Worm (Caenorhabditis elegans) whole organism, L3 larva: Measurements from ENCODE around the gene tmed-10.

Source experiments
- ZK546.5 ChIP-seq: sonication (generic microtip); optimal IDR thresholded peaks from 2 replicates; lab custom pipeline; 2017; ENCODE audit warnings: missing biosample characterization, missing genetic modification characterization
- aly-2 ChIP-seq: fragments of 150-350 bp; optimal IDR thresholded peaks from 2 replicates; lab custom pipeline; 2014; ENCODE audit warnings: missing biosample characterization, missing genetic modification characterization
- ama-1 ChIP-seq: fragments of 150-350 bp; optimal IDR thresholded peaks from 2 replicates; lab custom pipeline; 2018
- ceh-16 ChIP-seq: sonication (generic microtip); optimal IDR thresholded peaks from 2 replicates; lab custom pipeline; 2017; ENCODE audit warnings: missing biosample characterization, missing genetic modification characterization
- ceh-28 ChIP-seq: fragments of 150-350 bp; optimal IDR thresholded peaks from 2 replicates; lab custom pipeline; 2014; ENCODE audit warnings: missing biosample characterization, missing genetic modification reagents, missing genetic modification characterization
- ceh-9 ChIP-seq: sonication (generic microtip); optimal IDR thresholded peaks from 2 replicates; lab custom pipeline; 2018; ENCODE audit warnings: missing biosample characterization, missing genetic modification characterization
- daf-12 ChIP-seq: fragments of 150-350 bp; optimal IDR thresholded peaks from 2 replicates; lab custom pipeline; 2014; ENCODE audit warnings: missing biosample characterization, missing genetic modification reagents, missing genetic modification characterization
- egl-27 ChIP-seq: sonication (generic microtip); optimal IDR thresholded peaks from 4 replicates; lab custom pipeline; 2017; ENCODE audit warnings: missing biosample characterization, missing genetic modification reagents, missing genetic modification characterization
- egl-5 ChIP-seq: fragments of 150-350 bp; optimal IDR thresholded peaks from 2 replicates; lab custom pipeline; 2017; ENCODE audit warnings: missing biosample characterization, missing genetic modification reagents, missing genetic modification characterization, inconsistent platforms
- elt-1 ChIP-seq: fragments of 150-350 bp; optimal IDR thresholded peaks from 2 replicates; lab custom pipeline; 2014; ENCODE audit warnings: missing biosample characterization, missing genetic modification characterization
- elt-2 ChIP-seq: sonication (generic microtip); optimal IDR thresholded peaks from 2 replicates; lab custom pipeline; 2016; ENCODE audit warnings: missing genetic modification reagents, mild to moderate bottlenecking, missing genetic modification characterization, missing compliant biosample characterization
- eor-1 ChIP-seq, 2 experiments: fragments of 150-350 bp; optimal IDR thresholded peaks; 2 replicates each; lab custom pipeline; 2014 to 2018; ENCODE audit warnings: missing biosample characterization in 2 of 2, missing genetic modification characterization in 2 of 2
- fkh-10 ChIP-seq: sonication (generic microtip); optimal IDR thresholded peaks from 2 replicates; lab custom pipeline; 2017; ENCODE audit warnings: missing biosample characterization, missing genetic modification reagents, missing genetic modification characterization
- fos-1 ChIP-seq: fragments of 150-350 bp; optimal IDR thresholded peaks from 2 replicates; lab custom pipeline; 2014; ENCODE audit warnings: missing biosample characterization, missing genetic modification characterization
- hmg-11 ChIP-seq: sonication (generic microtip); optimal IDR thresholded peaks from 2 replicates; lab custom pipeline; 2016; ENCODE audit warnings: missing genetic modification characterization, missing compliant biosample characterization
- jun-1 ChIP-seq: fragments of 150-350 bp; optimal IDR thresholded peaks from 2 replicates; lab custom pipeline; 2014; ENCODE audit warnings: missing biosample characterization, missing genetic modification reagents, missing genetic modification characterization
- lin-15B ChIP-seq: fragments of 150-350 bp; optimal IDR thresholded peaks from 2 replicates; lab custom pipeline; 2014; ENCODE audit warnings: missing biosample characterization, missing genetic modification characterization
- lin-39 ChIP-seq: fragments of 150-350 bp; optimal IDR thresholded peaks from 2 replicates; lab custom pipeline; 2018; ENCODE audit warnings: missing biosample characterization, missing genetic modification reagents, missing genetic modification characterization
- mdl-1 ChIP-seq: fragments of 150-350 bp; optimal IDR thresholded peaks from 2 replicates; lab custom pipeline; 2014; ENCODE audit warnings: missing biosample characterization, missing genetic modification characterization
- mml-1 ChIP-seq: fragments of 150-350 bp; sonication (generic microtip); optimal IDR thresholded peaks from 3 replicates; lab custom pipeline; 2014; ENCODE audit warnings: missing biosample characterization, missing genetic modification characterization
- nfya-1 ChIP-seq: sonication (generic microtip); optimal IDR thresholded peaks from 2 replicates; lab custom pipeline; 2017; ENCODE audit warnings: missing genetic modification characterization, mild to moderate bottlenecking, missing compliant biosample characterization, antibody characterized with exemption, moderate library complexity; ENCODE audit not compliant: insufficient read depth
- nhr-11 ChIP-seq: fragments of 150-350 bp; optimal IDR thresholded peaks from 2 replicates; lab custom pipeline; 2014; ENCODE audit warnings: missing biosample characterization, missing genetic modification characterization
- nhr-12 ChIP-seq: fragments of 150-350 bp; optimal IDR thresholded peaks from 2 replicates; lab custom pipeline; 2014; ENCODE audit warnings: missing biosample characterization, missing genetic modification characterization
- nhr-23 ChIP-seq: fragments of 150-350 bp; optimal IDR thresholded peaks from 2 replicates; lab custom pipeline; 2014; ENCODE audit warnings: missing biosample characterization, missing genetic modification reagents, missing genetic modification characterization
- nhr-237 ChIP-seq: fragments of 150-350 bp; optimal IDR thresholded peaks from 2 replicates; lab custom pipeline; 2014; ENCODE audit warnings: missing biosample characterization, missing genetic modification characterization
- nhr-28 ChIP-seq: fragments of 150-350 bp; optimal IDR thresholded peaks from 2 replicates; lab custom pipeline; 2014; ENCODE audit warnings: missing biosample characterization, missing genetic modification characterization
- nhr-43 ChIP-seq: sonication (generic microtip); optimal IDR thresholded peaks from 2 replicates; lab custom pipeline; 2016; ENCODE audit warnings: mild to moderate bottlenecking, missing genetic modification characterization, missing compliant biosample characterization; ENCODE audit not compliant: poor library complexity, severe bottlenecking
- nhr-67 ChIP-seq: fragments of 150-350 bp; optimal IDR thresholded peaks from 2 replicates; lab custom pipeline; 2014; ENCODE audit warnings: missing biosample characterization, missing genetic modification characterization
- nhr-76 ChIP-seq: fragments of 150-350 bp; sonication (generic microtip); optimal IDR thresholded peaks from 5 replicates; lab custom pipeline; 2014; ENCODE audit warnings: missing biosample characterization, missing genetic modification characterization
- nhr-77 ChIP-seq: fragments of 150-350 bp; optimal IDR thresholded peaks from 2 replicates; lab custom pipeline; 2014; ENCODE audit warnings: missing biosample characterization, missing genetic modification characterization
- pqm-1 ChIP-seq: fragments of 150-350 bp; optimal IDR thresholded peaks from 2 replicates; lab custom pipeline; 2017; ENCODE audit warnings: missing biosample characterization, missing genetic modification characterization, inconsistent platforms
- sea-2 ChIP-seq: fragments of 150-350 bp; sonication (generic microtip); optimal IDR thresholded peaks from 4 replicates; lab custom pipeline; 2014; ENCODE audit warnings: missing biosample characterization, missing genetic modification reagents, missing genetic modification characterization

The tmed-10 gene

ce11 chrV:11354264-11354663 is 27.5 kb upstream of the tmed-10 start:
- no peak for TF ChIP-seq ceh-16 (tag; lab: Kevin White, UChicago)
- no peak for TF ChIP-seq mml-1 (tag; lab: Kevin White, UChicago)
- TF ChIP-seq nhr-28 (tag; lab: Kevin White, UChicago) = no peak
- TF ChIP-seq ama-1 (lab: Kevin White, UChicago) = no peak
- no peak for TF ChIP-seq fos-1
- no peak for TF ChIP-seq hmg-11 (tag; lab: Kevin White, UChicago)
- TF ChIP-seq nhr-23 (tag; lab: Kevin White, UChicago) = no peak
- no peak for TF ChIP-seq sea-2 (GFP tag; lab: Kevin White, UChicago)
- no peak for TF ChIP-seq eor-1 (tag; optimal IDR thresholded peaks at IDR 0.05; lab: Kevin White, UChicago)
- TF ChIP-seq, all 47 proteins: peak for 0

ce11 chrV:11352893-11353292 is 26.1 kb upstream of the tmed-10 start, which contains the start of gene npr-25:
TSS of gene npr-25 (minus strand) at chrV:11352993.
- no peak for TF ChIP-seq elt-1 (tag; lab: Kevin White, UChicago)
- TF ChIP-seq mml-1 (tag; lab: Kevin White, UChicago) = no peak
- no peak for TF ChIP-seq elt-2
- TF ChIP-seq fkh-10 (GFP tag; lab: Kevin White, UChicago) = no peak
- TF ChIP-seq nhr-12 = no peak
- TF ChIP-seq ceh-9 (tag; lab: Kevin White, UChicago) = no peak
- no peak for TF ChIP-seq ZK546.5 (tag; lab: Kevin White, UChicago)

- TF ChIP-seq aly-2 (tag; lab: Kevin White, UChicago) (no peak), fkh-10 (GFP tag; lab: Kevin White, UChicago) (peak; percentile 35)
These were observed 24.5 kb upstream of the tmed-10 start for ce11 chrV:11351263-11351662.

- TF ChIP-seq ceh-16 (tag; lab: Kevin White, UChicago) (no peak), hmg-11 (tag; lab: Kevin White, UChicago) (no peak), nhr-43 (peak; percentile 30)
These were observed 20.1 kb upstream of the tmed-10 start, which contains the start of gene grl-7 for ce11 chrV:11346912-11347311. TSS of gene grl-7 (minus strand) at chrV:11347012.

DNA sequence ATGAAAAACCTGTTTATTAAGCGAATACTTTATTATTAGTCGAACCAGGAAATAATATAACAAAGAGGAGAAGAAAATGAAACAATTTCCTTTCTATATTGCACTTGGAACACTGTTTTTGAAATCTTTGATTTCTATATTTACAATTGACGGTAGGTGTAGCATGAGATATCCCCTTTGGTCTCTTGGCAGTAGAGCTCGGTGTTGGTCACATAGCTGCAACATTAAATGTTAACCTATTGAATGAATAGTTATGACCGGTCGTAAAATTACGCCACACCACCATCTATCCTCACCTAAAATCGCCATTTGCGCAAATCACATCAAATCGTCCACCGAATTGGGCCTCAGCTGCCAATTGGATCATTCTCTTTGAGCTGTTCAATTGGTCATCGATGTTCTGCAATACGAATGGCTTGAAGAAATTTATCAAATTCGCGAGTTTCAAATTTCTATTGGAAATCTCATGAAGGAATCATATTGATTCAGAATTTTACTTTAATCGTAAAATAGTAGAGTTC is 18.1 kb upstream of the tmed-10 start:
- TF ChIP-seq eor-1 (tag; optimal IDR thresholded peaks at IDR 0.05; lab: Kevin White, UChicago) = no peak
- TF ChIP-seq nhr-77 (tag; lab: Kevin White, UChicago) = no peak
- no peak for TF ChIP-seq lin-39 (tag; lab: Kevin White, UChicago)
- no peak for TF ChIP-seq ceh-16 (tag; lab: Kevin White, UChicago)
- TF ChIP-seq mdl-1 (tag; lab: Kevin White, UChicago) = no peak
- no peak for TF ChIP-seq nhr-43
- no peak for TF ChIP-seq nhr-12

DNA sequence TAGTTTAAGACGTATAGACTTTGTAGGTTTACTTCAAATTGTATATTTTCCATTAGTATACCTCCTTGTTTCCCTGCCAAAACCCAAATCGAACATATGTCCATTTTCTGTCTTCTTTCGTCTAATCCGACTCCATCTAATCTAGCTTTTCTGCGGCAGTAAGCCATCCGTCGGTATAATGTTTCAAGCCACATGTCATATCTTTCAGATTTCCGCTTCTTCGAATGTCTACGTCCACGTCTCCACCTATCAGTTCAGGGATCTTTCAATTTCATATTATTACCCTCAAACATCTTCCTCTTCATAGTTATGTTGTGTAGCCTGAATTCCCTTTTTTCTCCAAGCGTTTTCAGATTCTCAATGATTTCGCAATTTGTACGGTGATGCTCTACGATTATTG is 17.3 kb upstream of the tmed-10 start:
- no peak for TF ChIP-seq nhr-67 (tag; lab: Kevin White, UChicago)
- peak; percentile 48 for TF ChIP-seq nhr-43
- peak; percentile 60 for TF ChIP-seq elt-1 (tag; lab: Kevin White, UChicago)
- TF ChIP-seq nhr-28 (tag; lab: Kevin White, UChicago) = peak; percentile 15
- TF ChIP-seq egl-27 (tag; lab: Kevin White, UChicago) = no peak

DNA sequence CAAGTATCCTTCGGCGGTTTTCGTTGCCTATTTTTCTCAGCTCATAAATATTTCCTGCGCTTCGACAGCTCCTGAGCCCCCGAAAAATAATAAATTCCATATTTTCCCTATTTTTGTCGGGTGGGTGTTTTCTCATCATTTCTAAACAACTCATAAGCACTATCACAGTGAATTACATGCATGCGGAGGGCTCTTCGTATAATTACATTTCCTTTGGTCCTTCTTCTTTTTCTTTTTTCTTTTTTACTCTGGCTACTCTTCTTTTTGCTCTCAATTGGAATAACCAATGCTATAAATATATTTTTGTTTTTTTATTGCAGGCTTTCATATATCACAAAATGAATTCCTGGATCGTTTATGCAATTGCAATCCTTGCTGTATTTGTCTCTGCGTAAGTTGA is 15.1 kb upstream of the tmed-10 start, which contains the start of gene T02E9.5:
T02E9.5 (plus strand) TSS at position 321 of the 400 bp plus-strand sequence.
- TF ChIP-seq nhr-23 (tag; lab: Kevin White, UChicago) (no peak), nhr-76 (tag; lab: Kevin White, UChicago) (no peak), mdl-1 (tag; lab: Kevin White, UChicago) (no peak), nhr-237 (tag; lab: Kevin White, UChicago) (no peak), elt-2 (no peak), lin-15B (tag; lab: Kevin White, UChicago) (no peak), pqm-1 (no peak), fkh-10 (GFP tag; lab: Kevin White, UChicago) (no peak)

ce11 chrV:11341130-11341675 is 14.4 kb upstream of the tmed-10 start:
- no peak for TF ChIP-seq lin-39 (tag; lab: Kevin White, UChicago)
- peak; percentile 27 for TF ChIP-seq nfya-1
- TF ChIP-seq jun-1 = no peak
- no peak for TF ChIP-seq pqm-1
- TF ChIP-seq mdl-1 (tag; lab: Kevin White, UChicago) = no peak
- no peak for TF ChIP-seq nhr-23 (tag; lab: Kevin White, UChicago)
- TF ChIP-seq egl-5 (tag; lab: Kevin White, UChicago) = no peak
- no peak for TF ChIP-seq daf-12 (tag; lab: Kevin White, UChicago)
- no peak for TF ChIP-seq ceh-28 (tag; lab: Kevin White, UChicago)
- peak; percentile 91 for TF ChIP-seq fkh-10 (GFP tag; lab: Kevin White, UChicago)
- no peak for TF ChIP-seq nhr-11
- TF ChIP-seq nhr-237 (tag; lab: Kevin White, UChicago) = no peak
